Fruit fly (Drosophila melanogaster) S2 (cell line): ENCODE results near the gene promL.

Experiments
- CG8478 ChIP-seq: fragments of >200 bp; optimal IDR thresholded peaks from 2 replicates; lab custom pipeline; 2018
- CTCF ChIP-seq, 2 experiments: fragments of >200 bp; optimal IDR thresholded peaks; 2 replicates each; lab custom pipeline; 2018

DNA sequence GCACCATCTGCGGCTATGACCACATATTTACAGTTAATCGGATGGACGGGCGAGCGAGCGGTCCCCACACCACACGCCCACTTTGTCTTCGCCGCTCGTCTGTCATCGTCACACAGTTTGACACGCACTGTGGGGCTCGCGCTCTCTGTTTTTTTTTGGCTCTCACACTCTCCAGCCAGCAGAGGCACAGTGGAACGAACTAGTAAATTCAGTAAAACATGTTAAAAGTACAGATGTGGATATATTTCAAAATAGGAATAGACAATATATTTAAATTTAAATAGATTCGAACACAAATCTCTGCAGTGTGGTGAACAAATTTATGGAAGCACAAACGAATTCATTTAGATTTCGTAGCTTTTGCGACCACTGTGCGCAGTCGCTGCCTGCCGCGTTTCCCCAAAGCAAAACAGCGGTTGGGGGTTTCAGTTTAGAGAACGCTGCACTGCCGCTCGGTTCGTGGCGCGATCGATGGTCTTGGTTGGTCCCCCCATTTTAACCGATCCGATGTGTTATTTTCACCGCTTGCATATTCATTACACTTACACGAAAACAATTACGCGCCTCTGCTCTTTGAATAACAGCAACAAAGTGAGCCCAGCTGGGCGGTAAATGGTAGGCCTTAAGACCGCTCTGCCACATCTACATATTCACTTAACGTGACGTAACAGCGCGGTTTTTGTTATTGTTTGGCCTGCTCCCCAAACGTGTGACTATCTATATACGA is 46.2 kb downstream of the promL start:
- TF ChIP-seq CG8478 (lab: Kevin White, UChicago), result no peak
- no peak for TF ChIP-seq CTCF (optimal IDR thresholded peaks at IDR 0.05; lab: Kevin White, UChicago)
